Fruit fly (Drosophila melanogaster) whole organism, embryonic: ENCODE data around the gene CG4596.

Experiments
- Aef1 ChIP-seq: fragments of 200-800 bp; sonication (Bioruptor generic); IDR thresholded peaks from 3 replicates; pipeline ENCODE4 v1.3.6; 2022; ENCODE audit warnings: missing biosample characterization, missing genetic modification characterization
- BEAF-32 ChIP-seq: fragments of 200-800 bp; sonication (Bioruptor generic); optimal IDR thresholded peaks from 3 replicates; lab custom pipeline; 2017; ENCODE audit warnings: missing biosample characterization, missing genetic modification characterization, mild to moderate bottlenecking, moderate library complexity, missing genetic modification reagents
- CG10543 ChIP-seq: fragments of 200-800 bp; sonication (Bioruptor generic); optimal IDR thresholded peaks from 3 replicates; lab custom pipeline; 2017; ENCODE audit warnings: missing biosample characterization, mild to moderate bottlenecking, missing genetic modification characterization, moderate library complexity
- CG10654 ChIP-seq: fragments of 200-800 bp; sonication (Bioruptor generic); optimal IDR thresholded peaks from 2 replicates; lab custom pipeline; 2016; ENCODE audit warnings: missing biosample characterization, missing genetic modification characterization
- CG11696 ChIP-seq: fragments of 200-800 bp; sonication (Bioruptor generic); IDR thresholded peaks from 2 replicates; pipeline ENCODE4 v1.3.6; 2022; ENCODE audit warnings: missing biosample characterization, missing genetic modification characterization
- CG12071 ChIP-seq: fragments of 200-800 bp; sonication (Bioruptor generic); optimal IDR thresholded peaks from 3 replicates; lab custom pipeline; 2018; ENCODE audit warnings: missing biosample characterization, mild to moderate bottlenecking, missing genetic modification characterization
- CG12744 ChIP-seq: fragments of 200-800 bp; sonication (Bioruptor generic); optimal IDR thresholded peaks from 2 replicates; lab custom pipeline; 2016; ENCODE audit warnings: missing biosample characterization, missing genetic modification characterization
- CG15514 ChIP-seq: fragments of 200-800 bp; sonication (Bioruptor generic); optimal IDR thresholded peaks from 3 replicates; lab custom pipeline; 2017; ENCODE audit warnings: missing biosample characterization, missing genetic modification characterization, mild to moderate bottlenecking, moderate library complexity, missing genetic modification reagents
- CG15601 ChIP-seq: fragments of 200-800 bp; sonication (Bioruptor generic); optimal IDR thresholded peaks from 3 replicates; lab custom pipeline; 2019; ENCODE audit warnings: missing biosample characterization, mild to moderate bottlenecking, missing genetic modification characterization, moderate library complexity
- CG1603 ChIP-seq: fragments of 200-800 bp; sonication (Bioruptor generic); optimal IDR thresholded peaks from 2 replicates; lab custom pipeline; 2019; ENCODE audit warnings: missing biosample characterization, mild to moderate bottlenecking, missing genetic modification characterization, moderate library complexity
- CG16813 ChIP-seq: fragments of 200-800 bp; sonication (Bioruptor generic); IDR thresholded peaks from 3 replicates; pipeline ENCODE4 v1.3.6; 2022; ENCODE audit warnings: missing biosample characterization, missing genetic modification characterization; ENCODE audit not compliant: partially characterized antibody
- CG2129 ChIP-seq: fragments of 200-800 bp; sonication (Bioruptor generic); IDR thresholded peaks from 2 replicates; pipeline ENCODE4 v1.3.6; 2022; ENCODE audit warnings: missing biosample characterization, missing genetic modification characterization; ENCODE audit not compliant: partially characterized antibody
- CG34422 ChIP-seq: fragments of 200-800 bp; sonication (Bioruptor generic); IDR thresholded peaks from 3 replicates; pipeline ENCODE4 v1.3.6; 2022; ENCODE audit warnings: missing biosample characterization, missing genetic modification characterization
- CG6765 ChIP-seq: fragments of 200-800 bp; sonication (Bioruptor generic); optimal IDR thresholded peaks from 3 replicates; lab custom pipeline; 2017; ENCODE audit warnings: missing biosample characterization, mild to moderate bottlenecking, missing genetic modification characterization
- CG7839 ChIP-seq: fragments of 200-800 bp; sonication (Bioruptor generic); optimal IDR thresholded peaks from 3 replicates; lab custom pipeline; 2018; ENCODE audit warnings: missing biosample characterization, mild to moderate bottlenecking, missing genetic modification characterization, moderate library complexity
- CG7928 ChIP-seq: fragments of 200-800 bp; sonication (Bioruptor generic); optimal IDR thresholded peaks from 2 replicates; lab custom pipeline; 2017; ENCODE audit warnings: missing biosample characterization, mild to moderate bottlenecking, missing genetic modification characterization
- CG8290 ChIP-seq, 3 experiments: fragments of 200-800 bp; sonication (Bioruptor generic); optimal IDR thresholded peaks; 2 replicates each; lab custom pipeline; 2016 to 2019; ENCODE audit warnings: missing biosample characterization in 3 of 3, missing genetic modification characterization in 3 of 3, mild to moderate bottlenecking in 2 of 3, moderate library complexity in 1 of 3
- CG9817 ChIP-seq: fragments of 200-800 bp; sonication (Bioruptor generic); optimal IDR thresholded peaks from 2 replicates; lab custom pipeline; 2018; ENCODE audit warnings: missing biosample characterization, mild to moderate bottlenecking, missing genetic modification characterization, moderate library complexity
- CrebB ChIP-seq: fragments of 200-800 bp; sonication (Bioruptor generic); optimal IDR thresholded peaks from 3 replicates; lab custom pipeline; 2018; ENCODE audit warnings: missing biosample characterization, mild to moderate bottlenecking, missing genetic modification characterization
- D19A ChIP-seq: fragments of 200-800 bp; optimal IDR thresholded peaks from 3 replicates; lab custom pipeline; 2019; ENCODE audit warnings: missing biosample characterization, mild to moderate bottlenecking, missing genetic modification characterization, moderate library complexity
- Doc3 ChIP-seq: fragments of 200-800 bp; sonication (Bioruptor generic); IDR thresholded peaks from 3 replicates; pipeline ENCODE4 v1.3.6; 2022; ENCODE audit warnings: missing biosample characterization, missing genetic modification characterization; ENCODE audit not compliant: partially characterized antibody
- Dp ChIP-seq: fragments of 200-800 bp; sonication (Bioruptor generic); optimal IDR thresholded peaks from 2 replicates; lab custom pipeline; 2018; ENCODE audit warnings: missing biosample characterization, mild to moderate bottlenecking, missing genetic modification characterization, moderate library complexity
- ERR ChIP-seq: fragments of 200-800 bp; sonication (Bioruptor generic); optimal IDR thresholded peaks from 2 replicates; lab custom pipeline; 2016; ENCODE audit warnings: missing biosample characterization, missing genetic modification characterization
- Eip74EF ChIP-seq, 2 experiments: fragments of 200-800 bp in 1 of 2; fragments of >200 bp in 1 of 2; sonication (Bioruptor generic) in 1 of 2; optimal IDR thresholded peaks; 2 replicates each; lab custom pipeline; 2017 to 2019; ENCODE audit warnings: missing biosample characterization in 2 of 2, missing genetic modification characterization in 2 of 2, mild to moderate bottlenecking in 1 of 2, moderate library complexity in 1 of 2
- HHEX ChIP-seq: fragments of 200-800 bp; sonication (Bioruptor generic); optimal IDR thresholded peaks from 3 replicates; lab custom pipeline; 2017; ENCODE audit warnings: missing biosample characterization, mild to moderate bottlenecking, missing genetic modification characterization, missing genetic modification reagents
- MBD-R2 ChIP-seq: fragments of 200-800 bp; sonication (Bioruptor generic); IDR thresholded peaks from 2 replicates; pipeline ENCODE4 v1.3.6; 2022; ENCODE audit warnings: missing biosample characterization, missing genetic modification characterization
- NC2α ChIP-seq: fragments of 200-800 bp; sonication (Bioruptor generic); optimal IDR thresholded peaks from 2 replicates; lab custom pipeline; 2016; ENCODE audit warnings: missing biosample characterization, missing genetic modification characterization
- NFAT ChIP-seq: fragments of 200-800 bp; sonication (Bioruptor generic); IDR thresholded peaks from 2 replicates; pipeline ENCODE4 v1.3.6; 2022; ENCODE audit warnings: missing biosample characterization, missing genetic modification characterization
- Poxn ChIP-seq: fragments of 200-800 bp; sonication (Bioruptor generic); IDR thresholded peaks from 2 replicates; pipeline ENCODE4 v1.3.6; 2022; ENCODE audit warnings: missing biosample characterization, missing genetic modification characterization
- abd-A ChIP-seq: fragments of 200-800 bp; sonication (Bioruptor generic); optimal IDR thresholded peaks from 3 replicates; lab custom pipeline; 2019; ENCODE audit warnings: missing biosample characterization, mild to moderate bottlenecking, missing genetic modification characterization, moderate library complexity
- amos ChIP-seq: fragments of 200-800 bp; sonication (Bioruptor generic); IDR thresholded peaks from 2 replicates; pipeline ENCODE4 v1.3.6; 2022; ENCODE audit warnings: missing biosample characterization, missing genetic modification characterization; ENCODE audit not compliant: partially characterized antibody
- bcd ChIP-seq: fragments of 200-800 bp; sonication (Bioruptor generic); optimal IDR thresholded peaks from 2 replicates; lab custom pipeline; 2017; ENCODE audit warnings: missing biosample characterization, mild to moderate bottlenecking, missing genetic modification characterization
- danr ChIP-seq: fragments of 200-800 bp; sonication (Bioruptor generic); IDR thresholded peaks from 2 replicates; pipeline ENCODE4 v1.3.6; 2022; ENCODE audit warnings: missing biosample characterization, missing genetic modification characterization
- dm ChIP-seq: fragments of 200-800 bp; sonication (Bioruptor generic); optimal IDR thresholded peaks from 3 replicates; lab custom pipeline; 2016; ENCODE audit warnings: missing biosample characterization, missing genetic modification characterization
- gfzf ChIP-seq: fragments of 200-800 bp; sonication (Bioruptor generic); optimal IDR thresholded peaks from 2 replicates; lab custom pipeline; 2016; ENCODE audit warnings: missing biosample characterization, mild to moderate bottlenecking, missing genetic modification characterization, moderate library complexity
- insv ChIP-seq, 2 experiments: fragments of 200-800 bp; sonication (Bioruptor generic); optimal IDR thresholded peaks; 3 replicates each; lab custom pipeline; 2016 to 2018; ENCODE audit warnings: missing biosample characterization in 2 of 2, missing genetic modification characterization in 2 of 2
- lov ChIP-seq, 2 experiments: fragments of 200-800 bp in 1 of 2; fragments of >200 bp in 1 of 2; sonication (Bioruptor generic) in 1 of 2; IDR thresholded peaks in 1 of 2; optimal IDR thresholded peaks in 1 of 2; 2 replicates in 1 of 2; 3 replicates in 1 of 2; pipeline versions ENCODE4 v1.3.6 to Lab custom; 2017 to 2022; ENCODE audit warnings: missing biosample characterization in 1 of 2, missing genetic modification characterization in 1 of 2
- oc ChIP-seq: fragments of 200-800 bp; sonication (Bioruptor generic); optimal IDR thresholded peaks from 2 replicates; lab custom pipeline; 2018; ENCODE audit warnings: missing biosample characterization, mild to moderate bottlenecking, missing genetic modification characterization, moderate library complexity
- p53 ChIP-seq: fragments of 200-800 bp; sonication (Bioruptor generic); optimal IDR thresholded peaks from 2 replicates; lab custom pipeline; 2016; ENCODE audit warnings: missing biosample characterization, missing genetic modification characterization
- pho ChIP-seq: fragments of 200-800 bp; sonication (Bioruptor generic); optimal IDR thresholded peaks from 2 replicates; lab custom pipeline; 2016; ENCODE audit warnings: missing biosample characterization, missing genetic modification characterization
- phol ChIP-seq: fragments of 200-800 bp; sonication (Bioruptor generic); optimal IDR thresholded peaks from 3 replicates; lab custom pipeline; 2018; ENCODE audit warnings: missing biosample characterization, mild to moderate bottlenecking, missing genetic modification characterization, moderate library complexity
- shn ChIP-seq: fragments of 200-800 bp; sonication (Bioruptor generic); optimal IDR thresholded peaks from 3 replicates; lab custom pipeline; 2016; ENCODE audit warnings: missing biosample characterization, missing genetic modification characterization
- tna ChIP-seq: fragments of 200-800 bp; sonication (Bioruptor generic); IDR thresholded peaks from 2 replicates; pipeline ENCODE4 v1.3.6; 2022; ENCODE audit warnings: missing biosample characterization, missing genetic modification characterization; ENCODE audit not compliant: partially characterized antibody
- trem ChIP-seq: fragments of 200-800 bp; optimal IDR thresholded peaks from 3 replicates; lab custom pipeline; 2019; ENCODE audit warnings: missing biosample characterization, mild to moderate bottlenecking, missing genetic modification characterization, moderate library complexity
- ttk ChIP-seq: fragments of 200-800 bp; sonication (Bioruptor generic); IDR thresholded peaks from 2 replicates; pipeline ENCODE4 v2.1.2; 2022; ENCODE audit warnings: missing biosample characterization, missing genetic modification characterization
- vnd ChIP-seq: fragments of 200-800 bp; sonication (Bioruptor generic); IDR thresholded peaks from 3 replicates; pipeline ENCODE4 v1.3.6; 2022; ENCODE audit warnings: missing biosample characterization, missing genetic modification characterization; ENCODE audit not compliant: partially characterized antibody

The CG4596 gene

DNA sequence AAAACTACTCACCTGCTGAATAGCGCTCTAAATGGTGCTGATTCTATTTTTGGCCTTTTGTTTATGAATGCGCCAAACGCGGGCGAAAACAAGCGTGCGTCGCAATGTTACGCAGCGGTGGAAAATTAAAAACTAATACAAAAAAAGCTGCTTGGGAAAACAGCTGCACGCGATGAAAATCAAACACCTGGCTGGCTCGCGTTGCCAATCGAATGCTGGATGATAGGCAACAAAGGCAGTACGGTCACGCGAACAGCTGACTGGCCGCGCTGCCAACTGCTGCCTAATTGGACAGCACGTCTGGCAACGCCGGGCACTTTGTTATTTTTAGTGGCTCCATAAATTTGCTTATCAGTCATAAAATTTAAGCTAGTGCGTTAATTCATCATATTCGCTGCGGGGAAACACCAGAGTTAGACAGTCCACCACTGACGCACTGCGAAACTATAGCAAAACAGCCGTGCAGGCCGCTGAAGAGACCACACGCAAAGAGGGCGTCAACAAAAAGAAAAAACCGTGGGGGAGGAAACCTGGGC, 4.3 kb upstream of the CG4596 start, which contains the start of the genes SelR and Tsp86D (continued):
- TF ChIP-seq phol (tag; lab: Kevin White, UChicago) (peak; percentile 50), danr (GFP tag; lab: Robert Waterston, UW) (no peak), ERR (GFP tag; lab: Kevin White, UChicago) (peak; percentile 33), CG2129 (GFP tag; lab: Robert Waterston, UW) (0 out of 2 replicates have a peak, but pooled peaks have one; percentile 21), CG12071 (GFP tag; lab: Kevin White, UChicago) (peak; percentile 47), insv (GFP tag; optimal IDR thresholded peaks at IDR 0.05; lab: Kevin White, UChicago) (peak in 1 of 2 experiments; percentile 35), lov (optimal IDR thresholded peaks at IDR 0.05; lab: Kevin White, UChicago) (no peak), lov (GFP tag; IDR thresholded peaks at IDR 0.05; lab: Robert Waterston, UW) (peak; percentile 62; the same call in 1 of the 3 replicates), bcd (GFP tag; lab: Kevin White, UChicago) (peak; percentile 24), pho (peak; percentile 22), CG12744 (peak; percentile 35), BEAF-32 (GFP tag; lab: Kevin White, UChicago) (peak; percentile 75), tna (no peak; the same call in none of the 2 replicates), CG11696 (GFP tag; lab: Robert Waterston, UW) (0 out of 2 replicates have a peak, but pooled peaks have one; percentile 29), CG8290 (GFP tag; optimal IDR thresholded peaks at IDR 0.05; lab: Kevin White, UChicago) (peak; percentile 18), CG8290 (tag; optimal IDR thresholded peaks at IDR 0.05; lab: Kevin White, UChicago) (peak in 1 of 2 experiments; percentile 65), abd-A (tag; lab: Kevin White, UChicago) (peak; percentile 94), gfzf (GFP tag; lab: Kevin White, UChicago) (peak; percentile 66), amos (GFP tag; lab: Robert Waterston, UW) (peak; percentile 73; the same call in 1 of the 2 replicates), Dp (peak; percentile 36), CrebB (tag; lab: Kevin White, UChicago) (peak; percentile 52), shn (GFP tag; lab: Kevin White, UChicago) (no peak), Poxn (no peak), oc (tag; lab: Kevin White, UChicago) (peak; percentile 11), trem (tag; lab: Kevin White, UChicago) (peak; percentile 99), Aef1 (GFP tag; lab: Robert Waterston, UW) (no peak), ttk (0 out of 2 replicates have a peak, but pooled peaks have one; percentile 17), CG7839 (tag; lab: Kevin White, UChicago) (peak; percentile 39), MBD-R2 (GFP tag; lab: Robert Waterston, UW) (peak; percentile 97), Doc3 (GFP tag; lab: Robert Waterston, UW) (peak; percentile 40; the same call in 2 of the 3 replicates), CG10543 (GFP tag; lab: Kevin White, UChicago) (peak; percentile 67), vnd (no peak), CG16813 (peak; percentile 53), dm (peak; percentile 75), CG15514 (GFP tag; lab: Kevin White, UChicago) (peak; percentile 87), CG34422 (peak; percentile 70; the same call in 1 of the 3 replicates), NFAT (GFP tag; lab: Robert Waterston, UW) (0 out of 2 replicates have a peak, but pooled peaks have one; percentile 27), D19A (tag; lab: Kevin White, UChicago) (peak; percentile 12), CG6765 (GFP tag; lab: Kevin White, UChicago) (peak; percentile 32), CG9817 (tag; lab: Kevin White, UChicago) (no peak), p53 (GFP tag; lab: Kevin White, UChicago) (peak; percentile 57), CG1603 (peak; percentile 69), CG15601 (tag; lab: Kevin White, UChicago) (peak; percentile 32), CG10654 (GFP tag; lab: Kevin White, UChicago) (no peak), NC2α (GFP tag; lab: Kevin White, UChicago) (no peak), Eip74EF (GFP tag; optimal IDR thresholded peaks at IDR 0.05; lab: Kevin White, UChicago) (peak in 1 of 2 experiments; percentile 46), HHEX (GFP tag; lab: Kevin White, UChicago) (peak; percentile 17), CG7928 (GFP tag; lab: Kevin White, UChicago) (peak; percentile 22)
